Worm (Caenorhabditis elegans) whole organism, mixed stage, embryonic: ENCODE data around the gene rop-1.

Experiments
- M03D4.4 ChIP-seq: sonication (generic microtip); optimal IDR thresholded peaks from 2 replicates; lab custom pipeline; 2017; ENCODE audit warnings: mild to moderate bottlenecking, missing genetic modification characterization, missing compliant biosample characterization
- blmp-1 ChIP-seq: fragments of 150-350 bp; optimal IDR thresholded peaks from 2 replicates; lab custom pipeline; 2014; ENCODE audit warnings: missing biosample characterization, missing genetic modification characterization
- ceh-39 ChIP-seq: fragments of 150-350 bp; optimal IDR thresholded peaks from 2 replicates; lab custom pipeline; 2014; ENCODE audit warnings: missing biosample characterization, missing genetic modification characterization
- ceh-43 ChIP-seq: fragments of 200-800 bp; sonication (Bioruptor generic); optimal IDR thresholded peaks from 2 replicates; lab custom pipeline; 2018; ENCODE audit warnings: mild to moderate bottlenecking, missing genetic modification characterization, moderate library complexity, missing compliant biosample characterization
- ceh-83 ChIP-seq: fragments of 200-800 bp; sonication (Bioruptor generic); optimal IDR thresholded peaks from 2 replicates; lab custom pipeline; 2018; ENCODE audit warnings: mild to moderate bottlenecking, missing genetic modification characterization, missing compliant biosample characterization
- ces-1 ChIP-seq: fragments of 150-350 bp; optimal IDR thresholded peaks from 2 replicates; lab custom pipeline; 2014; ENCODE audit warnings: missing biosample characterization, missing genetic modification reagents, missing genetic modification characterization
- cnd-1 ChIP-seq: fragments of 200-800 bp; sonication (Bioruptor generic); optimal IDR thresholded peaks from 2 replicates; lab custom pipeline; 2018; ENCODE audit warnings: mild to moderate bottlenecking, missing genetic modification characterization, missing compliant biosample characterization
- elt-1 ChIP-seq: sonication (generic microtip); optimal IDR thresholded peaks from 2 replicates; lab custom pipeline; 2017; ENCODE audit warnings: missing genetic modification characterization, mild to moderate bottlenecking, missing compliant biosample characterization, antibody characterized with exemption, moderate library complexity, borderline replicate concordance; ENCODE audit not compliant: insufficient read depth
- elt-3 ChIP-seq: fragments of 150-350 bp; optimal IDR thresholded peaks from 2 replicates; lab custom pipeline; 2014; ENCODE audit warnings: missing biosample characterization, missing genetic modification characterization
- flh-1 ChIP-seq: fragments of 200-800 bp; sonication (Bioruptor generic); optimal IDR thresholded peaks from 2 replicates; lab custom pipeline; 2018; ENCODE audit warnings: mild to moderate bottlenecking, missing genetic modification characterization, moderate library complexity, missing compliant biosample characterization
- ham-2 ChIP-seq: fragments of 200-800 bp; sonication (Bioruptor generic); optimal IDR thresholded peaks from 2 replicates; lab custom pipeline; 2018; ENCODE audit warnings: mild to moderate bottlenecking, missing genetic modification characterization, missing compliant biosample characterization
- hlh-1 ChIP-seq: fragments of 150-350 bp; optimal IDR thresholded peaks from 2 replicates; lab custom pipeline; 2014; ENCODE audit warnings: missing biosample characterization, missing genetic modification reagents, missing genetic modification characterization
- lin-32 ChIP-seq: fragments of 200-800 bp; sonication (Bioruptor generic); optimal IDR thresholded peaks from 2 replicates; lab custom pipeline; 2018; ENCODE audit warnings: mild to moderate bottlenecking, missing genetic modification characterization, missing compliant biosample characterization
- lsy-2 ChIP-seq: fragments of 150-350 bp; optimal IDR thresholded peaks from 2 replicates; lab custom pipeline; 2014; ENCODE audit warnings: missing biosample characterization, missing genetic modification characterization
- mab-5 ChIP-seq: fragments of 150-350 bp; optimal IDR thresholded peaks from 2 replicates; lab custom pipeline; 2014; ENCODE audit warnings: missing biosample characterization, missing genetic modification characterization
- mep-1 ChIP-seq: fragments of 150-350 bp; optimal IDR thresholded peaks from 2 replicates; lab custom pipeline; 2017; ENCODE audit warnings: missing biosample characterization, missing genetic modification reagents, missing genetic modification characterization, inconsistent platforms
- mls-2 ChIP-seq: sonication (generic microtip); optimal IDR thresholded peaks from 2 replicates; lab custom pipeline; 2016; ENCODE audit warnings: mild to moderate bottlenecking, missing genetic modification characterization, moderate library complexity, missing compliant biosample characterization
- nhr-12 ChIP-seq: fragments of 150-350 bp; optimal IDR thresholded peaks from 2 replicates; lab custom pipeline; 2014; ENCODE audit warnings: missing biosample characterization, missing genetic modification characterization
- nhr-2 ChIP-seq: fragments of 150-350 bp; optimal IDR thresholded peaks from 2 replicates; lab custom pipeline; 2014; ENCODE audit warnings: missing biosample characterization, missing genetic modification characterization
- nhr-237 ChIP-seq: fragments of 150-350 bp; optimal IDR thresholded peaks from 2 replicates; lab custom pipeline; 2014; ENCODE audit warnings: missing biosample characterization, missing genetic modification characterization
- nhr-76 ChIP-seq: sonication (generic microtip); optimal IDR thresholded peaks from 2 replicates; lab custom pipeline; 2017; ENCODE audit warnings: missing biosample characterization, missing genetic modification characterization
- pha-4 ChIP-seq: fragments of 150-350 bp; optimal IDR thresholded peaks from 2 replicates; lab custom pipeline; 2018; ENCODE audit warnings: missing biosample characterization, missing genetic modification reagents, missing genetic modification characterization
- sem-2 ChIP-seq: fragments of 200-800 bp; sonication (Bioruptor generic); optimal IDR thresholded peaks from 2 replicates; lab custom pipeline; 2018; ENCODE audit warnings: mild to moderate bottlenecking, missing genetic modification characterization, missing compliant biosample characterization
- snpc-4 ChIP-seq: fragments of 150-350 bp; optimal IDR thresholded peaks from 2 replicates; lab custom pipeline; 2014; ENCODE audit warnings: missing biosample characterization, missing genetic modification characterization
- sptf-1 ChIP-seq: sonication (generic microtip); optimal IDR thresholded peaks from 2 replicates; lab custom pipeline; 2017; ENCODE audit warnings: mild to moderate bottlenecking, missing genetic modification characterization, moderate library complexity, missing compliant biosample characterization
- tbx-8 ChIP-seq: fragments of 200-800 bp; sonication (Bioruptor generic); optimal IDR thresholded peaks from 2 replicates; lab custom pipeline; 2018; ENCODE audit warnings: mild to moderate bottlenecking, missing genetic modification characterization, moderate library complexity, missing compliant biosample characterization
- ztf-11 ChIP-seq: fragments of 150-350 bp; optimal IDR thresholded peaks from 2 replicates; lab custom pipeline; 2014; ENCODE audit warnings: missing biosample characterization, missing genetic modification characterization

Gene rop-1

ce11 chrV:10255005-10255472 is at the start of gene rop-1:
Gene rop-1, minus strand, starts transcription at chrV:10255055.
- TF ChIP-seq lsy-2 (tag; lab: Kevin White, UChicago): no peak
- TF ChIP-seq ceh-83 (GFP tag; lab: Kevin White, UChicago): no peak
- TF ChIP-seq lin-32 (GFP tag; lab: Kevin White, UChicago): no peak
- no peak for TF ChIP-seq hlh-1
- TF ChIP-seq nhr-12 (tag; lab: Kevin White, UChicago): no peak
- no peak for TF ChIP-seq nhr-237 (tag; lab: Kevin White, UChicago)
- TF ChIP-seq mep-1 (tag; lab: Kevin White, UChicago): no peak
- TF ChIP-seq sptf-1 (tag; lab: Kevin White, UChicago): no peak
- TF ChIP-seq tbx-8 (GFP tag; lab: Kevin White, UChicago): no peak
- TF ChIP-seq blmp-1: no peak
- no peak for TF ChIP-seq ces-1
- TF ChIP-seq elt-1 (tag; lab: Kevin White, UChicago): no peak
- no peak for TF ChIP-seq ham-2 (GFP tag; lab: Kevin White, UChicago)
- TF ChIP-seq M03D4.4: no peak
- TF ChIP-seq mls-2 (tag; lab: Kevin White, UChicago): no peak

- TF ChIP-seq ceh-83 (GFP tag; lab: Kevin White, UChicago) (no peak), mab-5 (tag; lab: Kevin White, UChicago) (no peak), snpc-4 (tag; lab: Kevin White, UChicago) (no peak), cnd-1 (tag; lab: Kevin White, UChicago) (no peak), ham-2 (GFP tag; lab: Kevin White, UChicago) (no peak), lsy-2 (tag; lab: Kevin White, UChicago) (no peak)
These were observed 42.2 kb upstream of the rop-1 start, which contains the start of gene B0024.4 for ce11 chrV:10297099-10297498. Gene B0024.4, plus strand, starts transcription at chrV:10297399.

- TF ChIP-seq mls-2 (tag; lab: Kevin White, UChicago) (no peak), pha-4 (tag; lab: Kevin White, UChicago) (no peak), nhr-2 (tag; lab: Kevin White, UChicago) (no peak), sptf-1 (tag; lab: Kevin White, UChicago) (no peak), snpc-4 (tag; lab: Kevin White, UChicago) (no peak), lsy-2 (tag; lab: Kevin White, UChicago) (no peak)
- TF ChIP-seq, all 35 proteins: peak for 0
These were observed 39.7 kb upstream of the rop-1 start, which contains the start of gene col-150 for ce11 chrV:10294549-10294948. Gene col-150, minus strand, starts transcription at chrV:10294649.

- TF ChIP-seq hlh-1 (no peak), tbx-8 (GFP tag; lab: Kevin White, UChicago) (no peak), M03D4.4 (no peak), ceh-39 (tag; lab: Kevin White, UChicago) (no peak), sem-2 (no peak), ces-1 (no peak), cnd-1 (tag; lab: Kevin White, UChicago) (no peak)
- TF ChIP-seq, all 35 proteins: peak for 0
These were observed 38.0 kb upstream of the rop-1 start, which contains the start of gene col-149 for ce11 chrV:10292819-10293357. Gene col-149, minus strand, starts transcription at chrV:10292869.

ce11 chrV:10291848-10292247 is 37.0 kb upstream of the rop-1 start:
- TF ChIP-seq elt-1 (tag; lab: Kevin White, UChicago) (no peak), ceh-43 (no peak), pha-4 (tag; lab: Kevin White, UChicago) (no peak), ham-2 (GFP tag; lab: Kevin White, UChicago) (no peak), nhr-76 (tag; lab: Kevin White, UChicago) (no peak), elt-3 (no peak), nhr-2 (tag; lab: Kevin White, UChicago) (no peak), flh-1 (GFP tag; lab: Kevin White, UChicago) (no peak), M03D4.4 (no peak), ces-1 (no peak), ztf-11 (tag; lab: Kevin White, UChicago) (no peak), nhr-12 (tag; lab: Kevin White, UChicago) (no peak)

- no peak for TF ChIP-seq cnd-1 (tag; lab: Kevin White, UChicago)
- TF ChIP-seq, all 35 proteins: peak for 0
These were observed 34.9 kb upstream of the rop-1 start, which contains the start of gene B0024.15 for ce11 chrV:10289743-10290142. Gene B0024.15, plus strand, starts transcription at chrV:10290043.
